Fruit fly (Drosophila melanogaster) whole organism, embryonic: ENCODE measurements around the gene CG42366.

Experiments
- BEAF-32 ChIP-seq: fragments of 200-800 bp; sonication (Bioruptor generic); optimal IDR thresholded peaks from 3 replicates; lab custom pipeline; 2017; ENCODE audit warnings: missing biosample characterization, missing genetic modification characterization, mild to moderate bottlenecking, moderate library complexity, missing genetic modification reagents
- CG1024 ChIP-seq: fragments of 200-800 bp; sonication (Bioruptor generic); IDR thresholded peaks from 2 replicates; pipeline ENCODE4 v1.3.6; 2022; ENCODE audit warnings: missing biosample characterization, missing genetic modification characterization
- CG10959 ChIP-seq: fragments of 200-800 bp; sonication (Bioruptor generic); IDR thresholded peaks from 2 replicates; pipeline ENCODE4 v1.3.6; 2022; ENCODE audit warnings: missing biosample characterization, missing genetic modification characterization
- CG11093 ChIP-seq: fragments of 200-800 bp; sonication (Bioruptor generic); IDR thresholded peaks from 3 replicates; pipeline ENCODE4 v1.3.6; 2022; ENCODE audit warnings: missing biosample characterization, missing genetic modification characterization
- CG11247 ChIP-seq: fragments of 200-800 bp; sonication (Bioruptor generic); IDR thresholded peaks from 2 replicates; pipeline ENCODE4 v1.3.6; 2022; ENCODE audit warnings: missing biosample characterization, missing genetic modification characterization
- CG12391 ChIP-seq: fragments of 200-800 bp; sonication (Bioruptor generic); optimal IDR thresholded peaks from 3 replicates; lab custom pipeline; 2018; ENCODE audit warnings: missing biosample characterization, mild to moderate bottlenecking, missing genetic modification characterization, moderate library complexity
- CG12769 ChIP-seq: fragments of 200-800 bp; sonication (Bioruptor generic); optimal IDR thresholded peaks from 2 replicates; lab custom pipeline; 2019; ENCODE audit warnings: missing biosample characterization, mild to moderate bottlenecking, missing genetic modification characterization, moderate library complexity
- CG13894 ChIP-seq: fragments of 200-800 bp; sonication (Bioruptor generic); optimal IDR thresholded peaks from 3 replicates; lab custom pipeline; 2018; ENCODE audit warnings: missing biosample characterization, mild to moderate bottlenecking, missing genetic modification characterization, moderate library complexity
- CG1529 ChIP-seq: fragments of 200-800 bp; sonication (Bioruptor generic); optimal IDR thresholded peaks from 3 replicates; lab custom pipeline; 2018; ENCODE audit warnings: missing biosample characterization, missing genetic modification characterization
- CG2129 ChIP-seq: fragments of 200-800 bp; sonication (Bioruptor generic); IDR thresholded peaks from 2 replicates; pipeline ENCODE4 v1.3.6; 2022; ENCODE audit warnings: missing biosample characterization, missing genetic modification characterization; ENCODE audit not compliant: partially characterized antibody
- CG32772 ChIP-seq: fragments of 200-800 bp; sonication (Bioruptor generic); IDR thresholded peaks from 2 replicates; pipeline ENCODE4 v1.3.6; 2022; ENCODE audit warnings: missing biosample characterization, missing genetic modification characterization
- CG4730 ChIP-seq: fragments of 200-800 bp; sonication (Bioruptor generic); IDR thresholded peaks from 2 replicates; pipeline ENCODE4 v1.3.6; 2022; ENCODE audit warnings: missing biosample characterization, missing genetic modification characterization
- CG8281 ChIP-seq: fragments of 200-800 bp; sonication (Bioruptor generic); optimal IDR thresholded peaks from 2 replicates; lab custom pipeline; 2018; ENCODE audit warnings: missing biosample characterization, mild to moderate bottlenecking, missing genetic modification characterization, moderate library complexity
- CG9817 ChIP-seq: fragments of 200-800 bp; sonication (Bioruptor generic); optimal IDR thresholded peaks from 2 replicates; lab custom pipeline; 2018; ENCODE audit warnings: missing biosample characterization, mild to moderate bottlenecking, missing genetic modification characterization, moderate library complexity
- HLH54F ChIP-seq: fragments of 200-800 bp; sonication (Bioruptor generic); optimal IDR thresholded peaks from 3 replicates; lab custom pipeline; 2016; ENCODE audit warnings: missing biosample characterization, missing genetic modification characterization
- Hey ChIP-seq: fragments of 200-800 bp; sonication (Bioruptor generic); optimal IDR thresholded peaks from 3 replicates; lab custom pipeline; 2018; ENCODE audit warnings: missing biosample characterization, mild to moderate bottlenecking, missing genetic modification characterization
- Jarid2 ChIP-seq: fragments of 200-800 bp; sonication (Bioruptor generic); optimal IDR thresholded peaks from 3 replicates; lab custom pipeline; 2017; ENCODE audit warnings: mild to moderate bottlenecking, missing biosample characterization, missing genetic modification reagents, missing genetic modification characterization
- Kr ChIP-seq: fragments of 200-800 bp; sonication (Bioruptor generic); optimal IDR thresholded peaks from 2 replicates; lab custom pipeline; 2017; ENCODE audit warnings: missing biosample characterization, mild to moderate bottlenecking, missing genetic modification characterization
- MESR4 ChIP-seq: fragments of 200-800 bp; sonication (Bioruptor generic); optimal IDR thresholded peaks from 2 replicates; lab custom pipeline; 2018; ENCODE audit warnings: missing biosample characterization, mild to moderate bottlenecking, missing genetic modification characterization, moderate library complexity
- Max ChIP-seq: fragments of 200-800 bp; sonication (Bioruptor generic); optimal IDR thresholded peaks from 2 replicates; lab custom pipeline; 2016; ENCODE audit warnings: missing biosample characterization, mild to moderate bottlenecking, missing genetic modification characterization
- Rfx ChIP-seq: fragments of 200-800 bp; sonication (Bioruptor generic); IDR thresholded peaks from 2 replicates; pipeline ENCODE4 v1.3.6; 2022; ENCODE audit warnings: missing biosample characterization, missing genetic modification characterization
- amos ChIP-seq: fragments of 200-800 bp; sonication (Bioruptor generic); IDR thresholded peaks from 2 replicates; pipeline ENCODE4 v1.3.6; 2022; ENCODE audit warnings: missing biosample characterization, missing genetic modification characterization; ENCODE audit not compliant: partially characterized antibody
- bsh ChIP-seq, 2 experiments: fragments of 200-800 bp; sonication (Bioruptor generic); optimal IDR thresholded peaks; 2 replicates each; lab custom pipeline; 2017 to 2018; ENCODE audit warnings: mild to moderate bottlenecking in 2 of 2, missing biosample characterization in 2 of 2, missing genetic modification characterization in 2 of 2, moderate library complexity in 1 of 2
- cad ChIP-seq: fragments of >200 bp; optimal IDR thresholded peaks from 2 replicates; lab custom pipeline; 2017; ENCODE audit warnings: missing biosample characterization, missing genetic modification characterization
- croc ChIP-seq: fragments of 200-800 bp; sonication (Bioruptor generic); conservative IDR thresholded peaks from 3 replicates; pipeline ENCODE4 v1.3.6; 2022; ENCODE audit warnings: missing biosample characterization, missing genetic modification characterization
- cwo ChIP-seq: fragments of 200-800 bp; sonication (Bioruptor generic); optimal IDR thresholded peaks from 3 replicates; lab custom pipeline; 2017; ENCODE audit warnings: missing biosample characterization, missing genetic modification characterization, mild to moderate bottlenecking, moderate library complexity, missing genetic modification reagents
- da ChIP-seq: fragments of 200-800 bp; sonication (Bioruptor generic); optimal IDR thresholded peaks from 2 replicates; lab custom pipeline; 2016; ENCODE audit warnings: missing biosample characterization, missing genetic modification characterization
- ems ChIP-seq: fragments of 200-800 bp; sonication (Bioruptor generic); optimal IDR thresholded peaks from 3 replicates; lab custom pipeline; 2016; ENCODE audit warnings: missing biosample characterization, missing genetic modification characterization
- eyg ChIP-seq: fragments of 200-800 bp; sonication (Bioruptor generic); optimal IDR thresholded peaks from 3 replicates; lab custom pipeline; 2016; ENCODE audit warnings: missing biosample characterization, missing genetic modification characterization
- gcm ChIP-seq: fragments of 200-800 bp; sonication (Bioruptor generic); optimal IDR thresholded peaks from 2 replicates; lab custom pipeline; 2019; ENCODE audit warnings: missing biosample characterization, mild to moderate bottlenecking, missing genetic modification characterization, moderate library complexity
- hth ChIP-seq: fragments of >200 bp; optimal IDR thresholded peaks from 2 replicates; lab custom pipeline; 2017; ENCODE audit warnings: inconsistent platforms
- inv ChIP-seq: fragments of 200-800 bp; sonication (Bioruptor generic); IDR thresholded peaks from 2 replicates; pipeline ENCODE4 v1.3.6; 2022; ENCODE audit warnings: missing biosample characterization, missing genetic modification characterization; ENCODE audit not compliant: partially characterized antibody
- jigr1 ChIP-seq: fragments of 200-800 bp; sonication (Bioruptor generic); IDR thresholded peaks from 3 replicates; pipeline ENCODE4 v1.3.6; 2022; ENCODE audit warnings: missing biosample characterization, missing genetic modification characterization
- jing ChIP-seq: fragments of 200-800 bp; sonication (Bioruptor generic); optimal IDR thresholded peaks from 2 replicates; lab custom pipeline; 2018; ENCODE audit warnings: missing biosample characterization, mild to moderate bottlenecking, missing genetic modification characterization
- kah ChIP-seq: fragments of 200-800 bp; sonication (Bioruptor generic); optimal IDR thresholded peaks from 2 replicates; lab custom pipeline; 2018; ENCODE audit warnings: missing biosample characterization, mild to moderate bottlenecking, missing genetic modification characterization
- lilli ChIP-seq: fragments of 200-800 bp; sonication (Bioruptor generic); optimal IDR thresholded peaks from 3 replicates; lab custom pipeline; 2016; ENCODE audit warnings: missing biosample characterization, missing genetic modification characterization
- lmd ChIP-seq: fragments of 200-800 bp; sonication (Bioruptor generic); IDR thresholded peaks from 2 replicates; pipeline ENCODE4 v1.3.6; 2022; ENCODE audit warnings: missing biosample characterization, missing genetic modification characterization
- maf-S ChIP-seq: fragments of 200-800 bp; sonication (Bioruptor generic); optimal IDR thresholded peaks from 2 replicates; lab custom pipeline; 2016; ENCODE audit warnings: missing biosample characterization, missing genetic modification characterization
- nerfin-2 ChIP-seq: fragments of 200-800 bp; sonication (Bioruptor generic); IDR thresholded peaks from 2 replicates; pipeline ENCODE4 v1.3.6; 2022; ENCODE audit warnings: missing biosample characterization, missing genetic modification characterization; ENCODE audit not compliant: partially characterized antibody
- nom ChIP-seq: fragments of 200-800 bp; sonication (Bioruptor generic); optimal IDR thresholded peaks from 2 replicates; lab custom pipeline; 2017; ENCODE audit warnings: missing biosample characterization, missing genetic modification characterization, mild to moderate bottlenecking, moderate library complexity, missing genetic modification reagents
- oc ChIP-seq: fragments of 200-800 bp; sonication (Bioruptor generic); optimal IDR thresholded peaks from 2 replicates; lab custom pipeline; 2018; ENCODE audit warnings: missing biosample characterization, mild to moderate bottlenecking, missing genetic modification characterization, moderate library complexity
- phol ChIP-seq: fragments of 200-800 bp; sonication (Bioruptor generic); optimal IDR thresholded peaks from 3 replicates; lab custom pipeline; 2018; ENCODE audit warnings: missing biosample characterization, mild to moderate bottlenecking, missing genetic modification characterization, moderate library complexity
- pita ChIP-seq: fragments of 200-800 bp; sonication (Bioruptor generic); optimal IDR thresholded peaks from 2 replicates; lab custom pipeline; 2017; ENCODE audit warnings: missing biosample characterization, mild to moderate bottlenecking, missing genetic modification characterization
- pnt ChIP-seq: fragments of 200-800 bp; sonication (Bioruptor generic); optimal IDR thresholded peaks from 3 replicates; lab custom pipeline; 2016; ENCODE audit warnings: missing biosample characterization, missing genetic modification characterization
- salm ChIP-seq: fragments of 200-800 bp; sonication (Bioruptor generic); optimal IDR thresholded peaks from 2 replicates; lab custom pipeline; 2018; ENCODE audit warnings: missing biosample characterization, mild to moderate bottlenecking, missing genetic modification characterization
- sd ChIP-seq: fragments of 200-800 bp; sonication (Bioruptor generic); optimal IDR thresholded peaks from 3 replicates; lab custom pipeline; 2018; ENCODE audit warnings: missing biosample characterization, mild to moderate bottlenecking, missing genetic modification characterization, moderate library complexity
- sima ChIP-seq: fragments of 200-800 bp; sonication (Bioruptor generic); optimal IDR thresholded peaks from 2 replicates; lab custom pipeline; 2016; ENCODE audit warnings: missing biosample characterization, missing genetic modification characterization
- trh ChIP-seq: fragments of 200-800 bp; sonication (Bioruptor generic); optimal IDR thresholded peaks from 2 replicates; lab custom pipeline; 2016; ENCODE audit warnings: missing biosample characterization, missing genetic modification characterization
- z ChIP-seq: fragments of 200-800 bp; sonication (Bioruptor generic); IDR thresholded peaks from 3 replicates; pipeline ENCODE4 v1.3.6; 2022; ENCODE audit warnings: missing biosample characterization, missing genetic modification characterization

CG42366 gene

dm6 chr2L:9907320-9908256, 17.4 kb upstream of the CG42366 start (continued):
- no peak for TF ChIP-seq nerfin-2
- no peak for TF ChIP-seq hth
- TF ChIP-seq Max (GFP tag; lab: Kevin White, UChicago), result no peak
- peak; percentile 56 for TF ChIP-seq nom (GFP tag; lab: Kevin White, UChicago)
- TF ChIP-seq CG11247, result no peak
- no peak for TF ChIP-seq CG32772 (GFP tag; lab: Robert Waterston, UW)
- no peak for TF ChIP-seq jigr1 (GFP tag; lab: Robert Waterston, UW)
- peak; percentile 54; the same call in 1 of the 3 replicates for TF ChIP-seq z (GFP tag; lab: Robert Waterston, UW)
- no peak for TF ChIP-seq bsh (GFP tag; optimal IDR thresholded peaks at IDR 0.05; lab: Kevin White, UChicago)
- TF ChIP-seq amos, result no peak
- TF ChIP-seq CG1529 (GFP tag; lab: Kevin White, UChicago), result no peak
- TF ChIP-seq CG13894 (tag; lab: Kevin White, UChicago), result peak; percentile 0
- no peak for TF ChIP-seq cad (GFP tag; lab: Kevin White, UChicago)
- TF ChIP-seq CG11093, result no peak
- no peak for TF ChIP-seq lilli (GFP tag; lab: Kevin White, UChicago)
- TF ChIP-seq CG12391 (tag; lab: Kevin White, UChicago), result no peak
- peak; percentile 40 for TF ChIP-seq sd
- TF ChIP-seq CG12769, result no peak
- no peak for TF ChIP-seq CG8281
- no peak for TF ChIP-seq BEAF-32
- no peak for TF ChIP-seq lmd (GFP tag; lab: Robert Waterston, UW)
- TF ChIP-seq HLH54F (GFP tag; lab: Kevin White, UChicago), result no peak
- TF ChIP-seq eyg (GFP tag; lab: Kevin White, UChicago), result no peak
- no peak for TF ChIP-seq jing (GFP tag; lab: Kevin White, UChicago)
- no peak for TF ChIP-seq salm (tag; lab: Kevin White, UChicago)
- peak; percentile 9 for TF ChIP-seq gcm (GFP tag; lab: Kevin White, UChicago)
- no peak for TF ChIP-seq da
- TF ChIP-seq cwo (GFP tag; lab: Kevin White, UChicago), result no peak
- TF ChIP-seq ems (GFP tag; lab: Kevin White, UChicago), result no peak
- peak; percentile 37 for TF ChIP-seq oc (tag; lab: Kevin White, UChicago)
- no peak for TF ChIP-seq Rfx (GFP tag; lab: Robert Waterston, UW)
- no peak for TF ChIP-seq trh (GFP tag; lab: Kevin White, UChicago)
- TF ChIP-seq sima, result no peak
- peak; percentile 78 for TF ChIP-seq kah (GFP tag; lab: Kevin White, UChicago)
- TF ChIP-seq CG2129, result no peak
- TF ChIP-seq pnt (GFP tag; lab: Kevin White, UChicago), result no peak
- no peak for TF ChIP-seq CG10959 (GFP tag; lab: Robert Waterston, UW)
- no peak for TF ChIP-seq croc (GFP tag; lab: Robert Waterston, UW)
- TF ChIP-seq Kr (GFP tag; lab: Kevin White, UChicago), result no peak
- TF ChIP-seq Jarid2 (GFP tag; lab: Kevin White, UChicago), result no peak
- no peak for TF ChIP-seq phol (tag; lab: Kevin White, UChicago)
- no peak for TF ChIP-seq Hey (tag; lab: Kevin White, UChicago)
- TF ChIP-seq CG9817 (tag; lab: Kevin White, UChicago), result no peak
- no peak for TF ChIP-seq MESR4 (GFP tag; lab: Kevin White, UChicago)
- no peak for TF ChIP-seq CG4730 (GFP tag; lab: Robert Waterston, UW)
- no peak for TF ChIP-seq inv
- TF ChIP-seq pita (GFP tag; lab: Kevin White, UChicago), result no peak
- no peak for TF ChIP-seq maf-S (GFP tag; lab: Kevin White, UChicago)
- no peak for TF ChIP-seq CG1024
